Worm (Caenorhabditis elegans): ENCODE results near the gene nhx-5.

DNA sequence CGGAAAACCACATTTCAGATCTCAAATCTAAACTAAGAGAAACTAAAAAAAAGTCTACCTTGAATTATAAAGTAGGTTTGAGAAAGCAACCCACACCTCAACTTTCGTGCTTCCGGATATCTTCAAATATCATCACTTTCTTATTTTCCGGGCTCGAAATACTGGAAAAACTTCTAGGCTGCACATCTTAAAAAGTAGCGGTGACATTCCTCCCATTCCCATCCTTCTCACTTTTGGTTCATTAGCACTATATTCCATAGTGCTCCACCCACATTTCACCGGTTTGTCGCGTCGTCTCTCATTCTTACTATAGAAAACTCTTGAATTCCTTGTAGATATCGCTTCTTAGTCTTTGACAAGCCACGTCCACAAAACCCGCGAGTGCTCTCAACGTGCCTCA, 27.6 kb downstream of the nhx-5 start, which contains the start of gene flp-19:
- TF ChIP-seq klf-2 (GFP tag; conservative IDR thresholded peaks at IDR 0.05), result no peak
- TF ChIP-seq ref-1 (GFP tag; conservative IDR thresholded peaks at IDR 0.05), result no peak
- TF ChIP-seq ztf-29 (GFP tag; IDR thresholded peaks at IDR 0.05), result no peak
- TF ChIP-seq ztf-23 (GFP tag; IDR thresholded peaks at IDR 0.05), result no peak
- TF ChIP-seq cog-1 (tag; optimal IDR thresholded peaks at IDR 0.05), result no peak
- no peak for TF ChIP-seq flt-1 (GFP tag; IDR thresholded peaks at IDR 0.05)
- TF ChIP-seq tab-1 (GFP tag; IDR thresholded peaks at IDR 0.05), result no peak
- no peak for TF ChIP-seq med-1 (GFP tag; optimal IDR thresholded peaks at IDR 0.05; ENCODE audit: insufficient read depth)
- no peak for TF ChIP-seq T22C8.4 (GFP tag; IDR thresholded peaks at IDR 0.05)
